Fruit fly (Drosophila melanogaster): ENCODE results near the gene ERR.
A peak's percentile ranks its signal among the peaks of the same experiment; 100 is the strongest.

Gene ERR

DNA sequence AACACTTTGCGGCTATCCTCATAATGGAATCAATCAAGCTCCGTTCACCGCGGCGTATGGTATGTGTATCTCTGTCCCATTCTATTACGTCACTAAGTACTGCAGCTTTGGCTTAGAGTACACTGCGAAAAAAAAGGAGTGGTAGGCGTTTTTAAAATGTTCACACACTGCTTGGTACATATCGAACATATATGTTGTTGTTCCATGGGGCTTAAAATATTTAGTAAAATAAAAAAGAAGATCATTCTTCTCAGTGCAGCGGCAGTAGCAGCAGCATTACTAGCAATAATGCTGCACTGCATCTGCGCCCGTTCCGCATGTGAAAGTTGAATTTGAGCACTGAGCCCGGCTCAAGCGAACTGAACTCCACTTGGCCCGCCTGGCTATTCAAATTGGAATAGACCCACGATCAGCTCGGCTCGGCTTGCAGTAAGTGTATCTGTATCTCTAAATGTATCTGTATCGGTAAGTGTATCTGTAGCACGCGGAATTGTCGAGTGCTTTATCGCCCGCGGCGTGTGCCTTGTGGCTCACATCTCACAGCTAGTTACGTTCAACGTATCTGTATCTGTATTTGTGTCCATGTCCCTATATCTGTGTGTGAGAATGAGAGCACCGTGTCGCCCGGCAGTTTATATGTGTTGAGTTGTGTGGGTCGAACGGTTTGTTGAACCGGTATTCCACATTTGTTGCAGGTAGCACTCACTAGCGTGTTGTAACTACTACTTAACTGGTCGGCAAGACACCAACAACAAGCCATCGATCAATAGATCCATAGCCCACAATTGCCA is 33.1 kb downstream of the ERR start (continued):
- TF ChIP-seq CG2129 (GFP tag; IDR thresholded peaks at IDR 0.05; ENCODE audit: partially characterized antibody) (no peak), CG10147 (GFP tag; optimal IDR thresholded peaks at IDR 0.05) (no peak), z (GFP tag; IDR thresholded peaks at IDR 0.05) (no peak), Atf-2 (GFP tag; optimal IDR thresholded peaks at IDR 0.05) (peak; percentile 37), Eip74EF (GFP tag; optimal IDR thresholded peaks at IDR 0.05) (peak in 1 of 2 experiments; percentile 40), ewg (GFP tag; optimal IDR thresholded peaks at IDR 0.05) (peak; percentile 43), C15 (GFP tag; IDR thresholded peaks at IDR 0.05) (no peak), CG18476 (GFP tag; optimal IDR thresholded peaks at IDR 0.05) (peak; percentile 23), CG7928 (GFP tag; optimal IDR thresholded peaks at IDR 0.05) (no peak), HmgD (GFP tag; optimal IDR thresholded peaks at IDR 0.05) (no peak), MBD-R2 (GFP tag; IDR thresholded peaks at IDR 0.05) (no peak), CG32767 (GFP tag; IDR thresholded peaks at IDR 0.05) (peak; percentile 55; the same call in 1 of the 2 replicates), CG13287 (GFP tag; IDR thresholded peaks at IDR 0.05; ENCODE audit: partially characterized antibody) (no peak), CG13775 (GFP tag; optimal IDR thresholded peaks at IDR 0.05) (peak; percentile 2), dan (GFP tag; IDR thresholded peaks at IDR 0.05) (no peak), CG11560 (tag; IDR thresholded peaks at IDR 0.05) (no peak), CG18764 (GFP tag; optimal IDR thresholded peaks at IDR 0.05) (peak; percentile 35), Hmx (GFP tag; optimal IDR thresholded peaks at IDR 0.05) (no peak), Dek (tag; optimal IDR thresholded peaks at IDR 0.05) (no peak), Lim3 (GFP tag; IDR thresholded peaks at IDR 0.05) (peak; percentile 49; the same call in 1 of the 2 replicates), H2.0 (GFP tag; IDR thresholded peaks at IDR 0.05) (peak; percentile 72; the same call in 1 of the 2 replicates), CG2116 (GFP tag; optimal IDR thresholded peaks at IDR 0.05) (peak; percentile 5), ci (GFP tag; IDR thresholded peaks at IDR 0.05) (peak; percentile 91), Nf-YB (GFP tag; optimal IDR thresholded peaks at IDR 0.05) (no peak), bab2 (GFP tag; optimal IDR thresholded peaks at IDR 0.05) (peak; percentile 54), CG7745 (tag; optimal IDR thresholded peaks at IDR 0.05) (no peak), Lhr (GFP tag; optimal IDR thresholded peaks at IDR 0.05) (peak; percentile 8), CG17385 (GFP tag; optimal IDR thresholded peaks at IDR 0.05) (peak; percentile 66), pzg (GFP tag; optimal IDR thresholded peaks at IDR 0.05) (no peak), CG34376 (GFP tag; optimal IDR thresholded peaks at IDR 0.05) (no peak), pita (GFP tag; optimal IDR thresholded peaks at IDR 0.05) (no peak), chn (GFP tag; optimal IDR thresholded peaks at IDR 0.05) (no peak), exex (tag; optimal IDR thresholded peaks at IDR 0.05) (no peak), CG6654 (GFP tag; optimal IDR thresholded peaks at IDR 0.05) (peak; percentile 2), CG32772 (GFP tag; IDR thresholded peaks at IDR 0.05) (peak; percentile 57), CG12769 (tag; optimal IDR thresholded peaks at IDR 0.05) (peak; percentile 5), nerfin-1 (tag; optimal IDR thresholded peaks at IDR 0.05) (peak; percentile 20), pho (GFP tag; optimal IDR thresholded peaks at IDR 0.05) (no peak), Med (GFP tag) (peak; percentile 84), CG1647 (GFP tag; optimal IDR thresholded peaks at IDR 0.05) (peak; percentile 54), Fer3 (tag; optimal IDR thresholded peaks at IDR 0.05) (peak; percentile 34), Doc2 (GFP tag; IDR thresholded peaks at IDR 0.05) (no peak), Rx (GFP tag; IDR thresholded peaks at IDR 0.05) (peak; percentile 58), CG13296 (GFP tag; optimal IDR thresholded peaks at IDR 0.05) (peak; percentile 10), CG14014 (GFP tag; IDR thresholded peaks at IDR 0.05) (0 out of 2 replicates have a peak, but pooled peaks have one; percentile 31), ato (GFP tag; IDR thresholded peaks at IDR 0.05; ENCODE audit: partially characterized antibody) (no peak), Hey (tag; optimal IDR thresholded peaks at IDR 0.05) (no peak), Poxn (GFP tag; IDR thresholded peaks at IDR 0.05) (no peak), CG14860 (GFP tag; IDR thresholded peaks at IDR 0.05; ENCODE audit: partially characterized antibody) (no peak)

Data from whole organism, embryonic.